Worm (Caenorhabditis elegans) whole organism, L1 larva: ENCODE results near the gene pals-27.

ENCODE experiments used
- ama-1 ChIP-seq: fragments of 150-350 bp; optimal IDR thresholded peaks from 2 replicates; lab custom pipeline; 2014
- lin-15B ChIP-seq: fragments of 150-350 bp; sonication (generic microtip); optimal IDR thresholded peaks from 3 replicates; lab custom pipeline; 2014; ENCODE audit warnings: missing biosample characterization, missing genetic modification characterization
- nhr-11 ChIP-seq: fragments of 150-350 bp; optimal IDR thresholded peaks from 2 replicates; lab custom pipeline; 2014; ENCODE audit warnings: missing biosample characterization, missing genetic modification characterization
- nhr-237 ChIP-seq: fragments of 150-350 bp; optimal IDR thresholded peaks from 2 replicates; lab custom pipeline; 2014; ENCODE audit warnings: missing biosample characterization, missing genetic modification characterization
- nhr-76 ChIP-seq: sonication (generic microtip); optimal IDR thresholded peaks from 2 replicates; lab custom pipeline; 2017; ENCODE audit warnings: missing biosample characterization, missing genetic modification characterization
- sox-4 ChIP-seq: sonication (generic microtip); optimal IDR thresholded peaks from 2 replicates; lab custom pipeline; 2016; ENCODE audit warnings: missing genetic modification characterization, missing compliant biosample characterization

- TF ChIP-seq ama-1 (lab: Kevin White, UChicago) (no peak), lin-15B (tag; lab: Kevin White, UChicago) (no peak), sox-4 (no peak), nhr-76 (no peak), nhr-237 (tag; lab: Kevin White, UChicago) (no peak), nhr-11 (no peak)
These were observed 19.1 kb upstream of the pals-27 start for ce11 chrIII:4362332-4362731.
